Worm (Caenorhabditis elegans): ENCODE data around the gene C47E8.4.

The C47E8.4 gene

DNA sequence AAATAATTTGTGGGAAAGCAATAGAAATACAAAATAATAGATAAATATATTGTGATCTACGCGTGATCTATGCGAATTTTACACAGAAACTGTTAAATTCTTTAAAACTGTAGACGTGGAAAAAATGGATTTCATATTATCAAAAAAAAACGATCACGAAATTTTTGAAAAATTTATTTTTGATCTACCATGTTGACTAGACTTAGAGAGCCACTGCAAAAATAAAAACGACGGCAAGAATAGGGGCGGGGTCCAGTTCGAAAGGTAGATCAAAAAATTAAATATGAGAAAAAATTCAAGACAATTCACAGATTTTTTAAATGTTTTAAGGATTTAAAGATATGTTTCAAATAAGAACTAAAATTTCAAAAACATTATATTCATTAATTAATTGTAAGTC is 47.2 kb downstream of the C47E8.4 start:
- TF ChIP-seq hlh-1 (tag; optimal IDR thresholded peaks at IDR 0.05): no peak

DNA sequence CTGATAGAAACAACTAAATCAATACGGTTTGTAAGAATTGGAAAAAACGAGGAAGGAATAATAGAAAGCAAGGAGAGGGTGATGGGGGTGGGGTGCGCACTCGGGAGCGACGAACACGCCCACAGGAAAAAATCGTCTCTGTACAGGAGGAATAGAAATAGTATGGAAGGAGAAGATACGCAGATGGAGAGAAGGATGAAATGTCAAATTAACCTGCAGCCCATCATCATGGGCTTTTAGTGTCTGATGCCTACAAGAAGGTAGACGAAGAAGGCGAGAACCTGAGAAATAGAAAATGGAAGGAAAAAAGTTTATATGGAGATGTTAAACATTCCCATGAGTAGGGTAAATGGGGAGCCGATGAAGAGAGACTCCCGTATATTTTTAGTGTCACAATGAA is 50.2 kb downstream of the C47E8.4 start, which contains the start of gene F43D2.6:
TSS of gene F43D2.6 (minus strand) at position 62 of the 400 bp plus-strand sequence.
- no peak for TF ChIP-seq sem-2 (GFP tag; optimal IDR thresholded peaks at IDR 0.05)
- no peak for TF ChIP-seq ztf-11 (tag; optimal IDR thresholded peaks at IDR 0.05)
- no peak for TF ChIP-seq elt-1 (tag; optimal IDR thresholded peaks at IDR 0.05; ENCODE audit: borderline replicate concordance, insufficient read depth)
- no peak for TF ChIP-seq elt-3 (tag; optimal IDR thresholded peaks at IDR 0.05)
- TF ChIP-seq nhr-2 (tag; optimal IDR thresholded peaks at IDR 0.05): no peak
- TF ChIP-seq unc-39 (tag; optimal IDR thresholded peaks at IDR 0.05): no peak
- TF ChIP-seq lin-32 (GFP tag; optimal IDR thresholded peaks at IDR 0.05): no peak
- TF ChIP-seq tbx-8 (GFP tag; optimal IDR thresholded peaks at IDR 0.05): no peak
- TF ChIP-seq ceh-43 (GFP tag; optimal IDR thresholded peaks at IDR 0.05): no peak
- TF ChIP-seq bed-3 (GFP tag; optimal IDR thresholded peaks at IDR 0.05): no peak
- TF ChIP-seq nhr-28 (tag; optimal IDR thresholded peaks at IDR 0.05): no peak
- TF ChIP-seq unc-62 (GFP tag; optimal IDR thresholded peaks at IDR 0.05): no peak
- TF ChIP-seq snpc-4 (tag; optimal IDR thresholded peaks at IDR 0.05): no peak
- no peak for TF ChIP-seq flh-1 (GFP tag; optimal IDR thresholded peaks at IDR 0.05)
- no peak for TF ChIP-seq ceh-83 (GFP tag; optimal IDR thresholded peaks at IDR 0.05)
- TF ChIP-seq cnd-1 (tag; optimal IDR thresholded peaks at IDR 0.05): no peak
- TF ChIP-seq mls-2 (tag; optimal IDR thresholded peaks at IDR 0.05): no peak

Data from whole organism, mixed stage, embryonic.